Fruit fly (Drosophila melanogaster) whole organism, embryonic: ENCODE results near the gene Pink1.

Experiments used
- ATbp ChIP-seq: fragments of 200-800 bp; sonication (Bioruptor generic); optimal IDR thresholded peaks from 2 replicates; lab custom pipeline; 2017; ENCODE audit warnings: missing biosample characterization, mild to moderate bottlenecking, missing genetic modification characterization, missing genetic modification reagents
- CG13296 ChIP-seq: fragments of 200-800 bp; sonication (Bioruptor generic); optimal IDR thresholded peaks from 3 replicates; lab custom pipeline; 2018; ENCODE audit warnings: missing biosample characterization, mild to moderate bottlenecking, missing genetic modification characterization
- CG18599 ChIP-seq: fragments of 200-800 bp; sonication (Bioruptor generic); optimal IDR thresholded peaks from 3 replicates; lab custom pipeline; 2017; ENCODE audit warnings: missing biosample characterization, missing genetic modification characterization, mild to moderate bottlenecking, moderate library complexity, missing genetic modification reagents
- CG2678 ChIP-seq: fragments of 200-800 bp; sonication (Bioruptor generic); optimal IDR thresholded peaks from 3 replicates; lab custom pipeline; 2019; ENCODE audit warnings: missing biosample characterization, mild to moderate bottlenecking, missing genetic modification characterization, moderate library complexity
- CG32772 ChIP-seq: fragments of 200-800 bp; sonication (Bioruptor generic); IDR thresholded peaks from 2 replicates; pipeline ENCODE4 v1.3.6; 2022; ENCODE audit warnings: missing biosample characterization, missing genetic modification characterization
- CG5180 ChIP-seq: fragments of 200-800 bp; sonication (Bioruptor generic); optimal IDR thresholded peaks from 3 replicates; lab custom pipeline; 2017; ENCODE audit warnings: missing biosample characterization, missing genetic modification characterization, mild to moderate bottlenecking, moderate library complexity, missing genetic modification reagents
- CG8290 ChIP-seq, 3 experiments: fragments of 200-800 bp; sonication (Bioruptor generic); optimal IDR thresholded peaks; 2 replicates each; lab custom pipeline; 2016 to 2019; ENCODE audit warnings: missing biosample characterization in 3 of 3, missing genetic modification characterization in 3 of 3, mild to moderate bottlenecking in 2 of 3, moderate library complexity in 1 of 3
- Dek ChIP-seq: fragments of 200-800 bp; sonication (Bioruptor generic); optimal IDR thresholded peaks from 3 replicates; lab custom pipeline; 2019; ENCODE audit warnings: missing biosample characterization, mild to moderate bottlenecking, missing genetic modification characterization, moderate library complexity
- Fer1 ChIP-seq: fragments of 200-800 bp; sonication (Bioruptor generic); optimal IDR thresholded peaks from 2 replicates; lab custom pipeline; 2017; ENCODE audit warnings: missing biosample characterization, mild to moderate bottlenecking, missing genetic modification characterization
- Hr39 ChIP-seq: fragments of >200 bp; optimal IDR thresholded peaks from 2 replicates; lab custom pipeline; 2017
- Med ChIP-seq: fragments of 200-800 bp; sonication (Bioruptor generic); peaks from one replicate; lab custom pipeline; 2016; ENCODE audit warnings: missing biosample characterization, missing genetic modification characterization, mild to moderate bottlenecking, inconsistent platforms, moderate library complexity
- NK7.1 ChIP-seq: fragments of 200-800 bp; sonication (Bioruptor generic); optimal IDR thresholded peaks from 3 replicates; lab custom pipeline; 2016; ENCODE audit warnings: missing biosample characterization, missing genetic modification characterization
- Rfx ChIP-seq: fragments of 200-800 bp; sonication (Bioruptor generic); IDR thresholded peaks from 2 replicates; pipeline ENCODE4 v1.3.6; 2022; ENCODE audit warnings: missing biosample characterization, missing genetic modification characterization
- Stat92E ChIP-seq, 3 experiments: fragments of >200 bp in 2 of 3; fragments of 200-800 bp in 1 of 3; sonication (Bioruptor generic) in 1 of 3; optimal IDR thresholded peaks; 2 replicates each; lab custom pipeline; 2017 to 2019; ENCODE audit warnings: missing biosample characterization in 3 of 3, missing genetic modification characterization in 3 of 3, mild to moderate bottlenecking in 1 of 3, moderate library complexity in 1 of 3
- Xrp1 ChIP-seq: fragments of 200-800 bp; sonication (Bioruptor generic); IDR thresholded peaks from 2 replicates; pipeline ENCODE4 v1.3.6; 2022; ENCODE audit warnings: missing biosample characterization, missing genetic modification characterization
- br ChIP-seq: fragments of >200 bp; optimal IDR thresholded peaks from 2 replicates; lab custom pipeline; 2017
- dpn ChIP-seq, 2 experiments: fragments of 200-800 bp; sonication (Bioruptor generic); optimal IDR thresholded peaks; 3 replicates each; lab custom pipeline; 2016; ENCODE audit warnings: missing biosample characterization in 2 of 2, missing genetic modification characterization in 2 of 2
- ewg ChIP-seq: fragments of 200-800 bp; sonication (Bioruptor generic); optimal IDR thresholded peaks from 3 replicates; lab custom pipeline; 2017; ENCODE audit warnings: mild to moderate bottlenecking, missing biosample characterization, missing genetic modification reagents, missing genetic modification characterization
- fd64A ChIP-seq: fragments of 200-800 bp; sonication (Bioruptor generic); optimal IDR thresholded peaks from 3 replicates; lab custom pipeline; 2018; ENCODE audit warnings: missing biosample characterization, mild to moderate bottlenecking, missing genetic modification characterization
- lab ChIP-seq: fragments of 200-800 bp; sonication (Bioruptor generic); optimal IDR thresholded peaks from 3 replicates; lab custom pipeline; 2017; ENCODE audit warnings: missing biosample characterization, missing genetic modification characterization, mild to moderate bottlenecking, moderate library complexity, missing genetic modification reagents
- lola ChIP-seq, 3 experiments: fragments of >200 bp in 2 of 3; fragments of 200-800 bp in 1 of 3; sonication (Bioruptor generic) in 1 of 3; optimal IDR thresholded peaks; 2 replicates each; lab custom pipeline; 2017 to 2019; ENCODE audit warnings: missing biosample characterization in 3 of 3, missing genetic modification characterization in 3 of 3, mild to moderate bottlenecking in 1 of 3, moderate library complexity in 1 of 3
- sens ChIP-seq: fragments of 200-800 bp; sonication (Bioruptor generic); peaks from one replicate; lab custom pipeline; 2016; ENCODE audit warnings: missing biosample characterization, missing genetic modification characterization
- slou ChIP-seq: fragments of 200-800 bp; sonication (Bioruptor generic); optimal IDR thresholded peaks from 3 replicates; lab custom pipeline; 2016; ENCODE audit warnings: missing biosample characterization, missing genetic modification characterization
- sug ChIP-seq: fragments of 200-800 bp; optimal IDR thresholded peaks from 2 replicates; lab custom pipeline; 2019; ENCODE audit warnings: missing biosample characterization, mild to moderate bottlenecking, missing genetic modification characterization, moderate library complexity

Gene Pink1

dm6 chrX:6733291-6734042 is 49.9 kb downstream of the Pink1 start:
- no peak for TF ChIP-seq CG8290 (GFP tag; optimal IDR thresholded peaks at IDR 0.05; lab: Kevin White, UChicago)
- TF ChIP-seq CG8290 (tag; optimal IDR thresholded peaks at IDR 0.05; lab: Kevin White, UChicago): peak in 1 of 2 experiments; percentile 38
- TF ChIP-seq CG5180: peak; percentile 5
- TF ChIP-seq dpn (GFP tag; optimal IDR thresholded peaks at IDR 0.05; lab: Kevin White, UChicago): no peak
- TF ChIP-seq Med (GFP tag; lab: Kevin White, UChicago): peak; percentile 40
- TF ChIP-seq Xrp1 (GFP tag; lab: Robert Waterston, UW): 0 out of 2 replicates have a peak, but pooled peaks have one; percentile 15
- TF ChIP-seq sens (GFP tag; lab: Kevin White, UChicago): peak; percentile 50
- no peak for TF ChIP-seq Rfx
- peak; percentile 1 for TF ChIP-seq ATbp (GFP tag; lab: Kevin White, UChicago)
- no peak for TF ChIP-seq CG32772 (GFP tag; lab: Robert Waterston, UW)
- TF ChIP-seq NK7.1 (GFP tag; lab: Kevin White, UChicago): no peak
- TF ChIP-seq CG2678 (tag; lab: Kevin White, UChicago): peak; percentile 39
- TF ChIP-seq Fer1 (GFP tag; lab: Kevin White, UChicago): peak; percentile 14
- peak; percentile 29 for TF ChIP-seq lab (GFP tag; lab: Kevin White, UChicago)
- TF ChIP-seq CG18599: peak; percentile 38
- peak; percentile 3 for TF ChIP-seq fd64A (GFP tag; lab: Kevin White, UChicago)
- peak; percentile 93 for TF ChIP-seq Hr39
- TF ChIP-seq lola (GFP tag; optimal IDR thresholded peaks at IDR 0.05; lab: Kevin White, UChicago): peak in 1 of 3 experiments; percentile 14
- TF ChIP-seq Dek (tag; lab: Kevin White, UChicago): no peak
- TF ChIP-seq Stat92E (GFP tag; optimal IDR thresholded peaks at IDR 0.05; lab: Kevin White, UChicago): peak in 1 of 3 experiments; percentile 53
- no peak for TF ChIP-seq ewg
- no peak for TF ChIP-seq br
- TF ChIP-seq CG13296 (GFP tag; lab: Kevin White, UChicago): peak; percentile 34
- peak; percentile 42 for TF ChIP-seq sug (tag; lab: Kevin White, UChicago)
- no peak for TF ChIP-seq slou (GFP tag; lab: Kevin White, UChicago)
